Fruit fly (Drosophila melanogaster) whole organism, pupa: ENCODE data around the gene NijC.

ENCODE experiments used
- CG14655 ChIP-seq: fragments of 200-800 bp; sonication (Bioruptor generic); optimal IDR thresholded peaks from 3 replicates; lab custom pipeline; 2017; ENCODE audit warnings: mild to moderate bottlenecking, missing biosample characterization, missing genetic modification reagents, missing genetic modification characterization
- CG8301 ChIP-seq: fragments of 200-800 bp; sonication (Bioruptor generic); optimal IDR thresholded peaks from 2 replicates; lab custom pipeline; 2018; ENCODE audit warnings: missing biosample characterization, mild to moderate bottlenecking, missing genetic modification characterization
- CG9948 ChIP-seq: fragments of 200-800 bp; sonication (Bioruptor generic); optimal IDR thresholded peaks from 2 replicates; lab custom pipeline; 2018; ENCODE audit warnings: missing biosample characterization, mild to moderate bottlenecking, missing genetic modification characterization, moderate library complexity
- Pif1B ChIP-seq: fragments of 200-800 bp; sonication (Bioruptor generic); optimal IDR thresholded peaks from 3 replicates; lab custom pipeline; 2016; ENCODE audit warnings: missing biosample characterization, missing genetic modification characterization
- Snoo ChIP-seq: fragments of 200-800 bp; sonication (Bioruptor generic); optimal IDR thresholded peaks from 3 replicates; lab custom pipeline; 2017; ENCODE audit warnings: missing biosample characterization, mild to moderate bottlenecking, missing genetic modification characterization, inconsistent platforms

DNA sequence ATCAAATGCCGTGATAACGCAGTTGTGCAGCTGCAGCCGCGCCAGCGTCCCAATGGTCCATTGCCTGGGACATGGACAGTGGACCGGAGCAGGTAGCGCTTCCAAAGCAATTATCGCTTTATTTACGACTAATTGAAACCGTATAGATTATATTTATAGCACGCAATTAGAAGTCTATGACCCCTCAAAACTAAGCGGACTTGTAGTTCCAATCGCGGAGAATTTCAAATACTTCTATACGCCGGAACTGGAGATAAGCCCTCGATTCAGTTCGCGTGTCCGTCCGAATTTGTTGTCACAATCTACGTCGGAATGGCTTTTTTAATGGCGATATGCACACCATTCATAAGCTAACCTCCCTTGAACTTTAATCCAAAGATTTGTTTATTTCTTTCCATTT, 9.6 kb upstream of the NijC start:
- TF ChIP-seq CG9948 (no peak), CG8301 (tag; lab: Kevin White, UChicago) (no peak), Pif1B (GFP tag; lab: Kevin White, UChicago) (no peak), CG14655 (no peak), Snoo (no peak)
